Worm (Caenorhabditis elegans) whole organism, L2 larva: Measurements from ENCODE around the gene ikke-1.

Experiments used
- ama-1 ChIP-seq: fragments of 150-350 bp; optimal IDR thresholded peaks from 2 replicates; lab custom pipeline; 2018; ENCODE audit warnings: inconsistent platforms
- egl-27 ChIP-seq: sonication (generic microtip); optimal IDR thresholded peaks from 3 replicates; lab custom pipeline; 2017; ENCODE audit warnings: missing biosample characterization, missing genetic modification reagents, missing genetic modification characterization
- mdl-1 ChIP-seq, 2 experiments: fragments of 150-350 bp in 1 of 2; sonication (generic microtip) in 1 of 2; optimal IDR thresholded peaks; 2 replicates each; lab custom pipeline; 2017; ENCODE audit warnings: missing biosample characterization in 2 of 2, missing genetic modification characterization in 2 of 2
- skn-1 ChIP-seq: sonication (generic microtip); optimal IDR thresholded peaks from 2 replicates; lab custom pipeline; 2017; ENCODE audit warnings: missing biosample characterization, missing genetic modification characterization

- TF ChIP-seq ama-1 (lab: Kevin White, UChicago) (peak; percentile 99), skn-1 (peak; percentile 74), mdl-1 (tag; optimal IDR thresholded peaks at IDR 0.05; lab: Kevin White, UChicago) (no peak), egl-27 (tag; lab: Kevin White, UChicago) (no peak)
Observed at ce11 chrIII:9051119-9051597, 658 bp upstream of the ikke-1 start.
